Fruit fly (Drosophila melanogaster) whole organism, embryonic: ENCODE measurements around the gene GatB.

ENCODE experiments used
- B-H1 ChIP-seq: fragments of 200-800 bp; sonication (Bioruptor generic); IDR thresholded peaks from 3 replicates; pipeline ENCODE4 v1.3.6; 2022; ENCODE audit warnings: missing biosample characterization, missing genetic modification characterization
- Blimp-1 ChIP-seq: fragments of 200-800 bp; sonication (Bioruptor generic); optimal IDR thresholded peaks from 3 replicates; lab custom pipeline; 2018; ENCODE audit warnings: missing biosample characterization, missing genetic modification characterization, mild to moderate bottlenecking, moderate library complexity, missing genetic modification reagents
- CG10147 ChIP-seq: fragments of 200-800 bp; sonication (Bioruptor generic); optimal IDR thresholded peaks from 2 replicates; lab custom pipeline; 2019; ENCODE audit warnings: missing biosample characterization, mild to moderate bottlenecking, missing genetic modification characterization, moderate library complexity
- CG11398 ChIP-seq: fragments of 200-800 bp; sonication (Bioruptor generic); optimal IDR thresholded peaks from 2 replicates; lab custom pipeline; 2016; ENCODE audit warnings: missing biosample characterization, missing genetic modification characterization
- CG12219 ChIP-seq: fragments of 200-800 bp; sonication (Bioruptor generic); optimal IDR thresholded peaks from 3 replicates; lab custom pipeline; 2018; ENCODE audit warnings: missing biosample characterization, mild to moderate bottlenecking, missing genetic modification characterization
- CG12236 ChIP-seq: fragments of 200-800 bp; sonication (Bioruptor generic); optimal IDR thresholded peaks from 2 replicates; lab custom pipeline; 2016; ENCODE audit warnings: missing biosample characterization, missing genetic modification characterization
- CG12299 ChIP-seq: fragments of 200-800 bp; sonication (Bioruptor generic); optimal IDR thresholded peaks from 2 replicates; lab custom pipeline; 2018; ENCODE audit warnings: missing biosample characterization, mild to moderate bottlenecking, missing genetic modification characterization
- CG1233 ChIP-seq: fragments of 200-800 bp; sonication (Bioruptor generic); optimal IDR thresholded peaks from 4 replicates; lab custom pipeline; 2018; ENCODE audit warnings: missing biosample characterization, mild to moderate bottlenecking, missing genetic modification characterization
- CG13775 ChIP-seq: fragments of 200-800 bp; sonication (Bioruptor generic); optimal IDR thresholded peaks from 3 replicates; lab custom pipeline; 2017; ENCODE audit warnings: missing biosample characterization, mild to moderate bottlenecking, missing genetic modification characterization
- CG14441 ChIP-seq: fragments of 200-800 bp; sonication (Bioruptor generic); IDR thresholded peaks from 2 replicates; pipeline ENCODE4 v1.3.6; 2022; ENCODE audit warnings: missing biosample characterization, missing genetic modification characterization
- CG17568 ChIP-seq: fragments of 200-800 bp; sonication (Bioruptor generic); optimal IDR thresholded peaks from 2 replicates; lab custom pipeline; 2018; ENCODE audit warnings: missing biosample characterization, mild to moderate bottlenecking, missing genetic modification characterization, moderate library complexity
- CG2120 ChIP-seq: fragments of 200-800 bp; sonication (Bioruptor generic); optimal IDR thresholded peaks from 3 replicates; lab custom pipeline; 2016; ENCODE audit warnings: missing biosample characterization, missing genetic modification characterization
- CG2199 ChIP-seq: fragments of 200-800 bp; sonication (Bioruptor generic); IDR thresholded peaks from 3 replicates; pipeline ENCODE4 v1.3.6; 2022; ENCODE audit warnings: missing biosample characterization, missing genetic modification characterization
- CG31224 ChIP-seq: fragments of 200-800 bp; sonication (Bioruptor generic); IDR thresholded peaks from 2 replicates; pipeline ENCODE4 v1.3.6; 2022; ENCODE audit warnings: missing biosample characterization, missing genetic modification characterization
- CG31388 ChIP-seq: fragments of 200-800 bp; sonication (Bioruptor generic); optimal IDR thresholded peaks from 2 replicates; lab custom pipeline; 2016; ENCODE audit warnings: missing biosample characterization, missing genetic modification characterization
- CG3163 ChIP-seq: fragments of 200-800 bp; sonication (Bioruptor generic); optimal IDR thresholded peaks from 3 replicates; lab custom pipeline; 2016; ENCODE audit warnings: missing biosample characterization, missing genetic modification characterization
- CG4328 ChIP-seq: fragments of 200-800 bp; sonication (Bioruptor generic); optimal IDR thresholded peaks from 3 replicates; lab custom pipeline; 2017; ENCODE audit warnings: missing biosample characterization, missing genetic modification reagents, missing genetic modification characterization
- CG4820 ChIP-seq: fragments of 200-800 bp; sonication (Bioruptor generic); optimal IDR thresholded peaks from 3 replicates; lab custom pipeline; 2016; ENCODE audit warnings: missing biosample characterization, missing genetic modification characterization
- CG6854 ChIP-seq: fragments of 200-800 bp; sonication (Bioruptor generic); optimal IDR thresholded peaks from 3 replicates; lab custom pipeline; 2017; ENCODE audit warnings: missing biosample characterization, mild to moderate bottlenecking, missing genetic modification characterization
- CG7786 ChIP-seq: fragments of 200-800 bp; sonication (Bioruptor generic); optimal IDR thresholded peaks from 2 replicates; lab custom pipeline; 2016; ENCODE audit warnings: missing biosample characterization, missing genetic modification characterization
- CG9437 ChIP-seq: fragments of 200-800 bp; sonication (Bioruptor generic); optimal IDR thresholded peaks from 2 replicates; lab custom pipeline; 2018; ENCODE audit warnings: missing biosample characterization, mild to moderate bottlenecking, missing genetic modification characterization
- Dref ChIP-seq: fragments of 200-800 bp; sonication (Bioruptor generic); IDR thresholded peaks from 2 replicates; pipeline ENCODE4 v1.3.6; 2022; ENCODE audit warnings: missing biosample characterization, missing genetic modification characterization
- ERR ChIP-seq: fragments of 200-800 bp; sonication (Bioruptor generic); optimal IDR thresholded peaks from 2 replicates; lab custom pipeline; 2016; ENCODE audit warnings: missing biosample characterization, missing genetic modification characterization
- Ets65A ChIP-seq: fragments of 200-800 bp; sonication (Bioruptor generic); peaks from one replicate; lab custom pipeline; 2016; ENCODE audit warnings: missing biosample characterization, missing genetic modification characterization
- Fer3 ChIP-seq: fragments of 200-800 bp; sonication (Bioruptor generic); optimal IDR thresholded peaks from 2 replicates; lab custom pipeline; 2018; ENCODE audit warnings: missing biosample characterization, mild to moderate bottlenecking, missing genetic modification characterization, moderate library complexity
- H2.0 ChIP-seq: fragments of 200-800 bp; sonication (Bioruptor generic); IDR thresholded peaks from 2 replicates; pipeline ENCODE4 v1.3.6; 2022; ENCODE audit warnings: missing biosample characterization, missing genetic modification characterization
- Hr51 ChIP-seq, 2 experiments: fragments of 200-800 bp; sonication (Bioruptor generic); optimal IDR thresholded peaks; 2 replicates in 1 of 2; 3 replicates in 1 of 2; lab custom pipeline; 2016 to 2018; ENCODE audit warnings: missing biosample characterization in 2 of 2, missing genetic modification characterization in 2 of 2, mild to moderate bottlenecking in 1 of 2, moderate library complexity in 1 of 2
- MESR4 ChIP-seq: fragments of 200-800 bp; sonication (Bioruptor generic); optimal IDR thresholded peaks from 2 replicates; lab custom pipeline; 2018; ENCODE audit warnings: missing biosample characterization, mild to moderate bottlenecking, missing genetic modification characterization, moderate library complexity
- MTF-1 ChIP-seq: fragments of 200-800 bp; sonication (Bioruptor generic); optimal IDR thresholded peaks from 2 replicates; lab custom pipeline; 2018; ENCODE audit warnings: missing biosample characterization, mild to moderate bottlenecking, missing genetic modification characterization, borderline replicate concordance
- NC2α ChIP-seq: fragments of 200-800 bp; sonication (Bioruptor generic); optimal IDR thresholded peaks from 2 replicates; lab custom pipeline; 2016; ENCODE audit warnings: missing biosample characterization, missing genetic modification characterization
- Oaz ChIP-seq: fragments of 200-800 bp; sonication (Bioruptor generic); IDR thresholded peaks from 2 replicates; pipeline ENCODE4 v1.3.6; 2022; ENCODE audit warnings: missing biosample characterization, missing genetic modification characterization
- PHDP ChIP-seq: fragments of 200-800 bp; sonication (Bioruptor generic); optimal IDR thresholded peaks from 3 replicates; lab custom pipeline; 2018; ENCODE audit warnings: missing biosample characterization, mild to moderate bottlenecking, missing genetic modification characterization, moderate library complexity
- Pdp1 ChIP-seq, 2 experiments: fragments of 200-800 bp; sonication (Bioruptor generic); optimal IDR thresholded peaks; 3 replicates each; lab custom pipeline; 2016; ENCODE audit warnings: missing biosample characterization in 2 of 2, missing genetic modification characterization in 2 of 2, mild to moderate bottlenecking in 1 of 2, moderate library complexity in 1 of 2
- Poxn ChIP-seq: fragments of 200-800 bp; sonication (Bioruptor generic); IDR thresholded peaks from 2 replicates; pipeline ENCODE4 v1.3.6; 2022; ENCODE audit warnings: missing biosample characterization, missing genetic modification characterization
- Ravus ChIP-seq: fragments of 200-800 bp; sonication (Bioruptor generic); IDR thresholded peaks from 2 replicates; pipeline ENCODE4 v1.3.6; 2022; ENCODE audit warnings: missing biosample characterization, missing genetic modification characterization
- abd-A ChIP-seq: fragments of 200-800 bp; sonication (Bioruptor generic); optimal IDR thresholded peaks from 3 replicates; lab custom pipeline; 2019; ENCODE audit warnings: missing biosample characterization, mild to moderate bottlenecking, missing genetic modification characterization, moderate library complexity
- ap ChIP-seq: fragments of 200-800 bp; sonication (Bioruptor generic); IDR thresholded peaks from 2 replicates; pipeline ENCODE4 v1.3.6; 2022; ENCODE audit warnings: missing biosample characterization, missing genetic modification characterization
- az2 ChIP-seq: fragments of 200-800 bp; sonication (Bioruptor generic); optimal IDR thresholded peaks from 3 replicates; lab custom pipeline; 2016; ENCODE audit warnings: missing biosample characterization, missing genetic modification characterization
- da ChIP-seq: fragments of 200-800 bp; sonication (Bioruptor generic); optimal IDR thresholded peaks from 2 replicates; lab custom pipeline; 2016; ENCODE audit warnings: missing biosample characterization, missing genetic modification characterization
- dmrt99B ChIP-seq: fragments of 200-800 bp; sonication (Bioruptor generic); optimal IDR thresholded peaks from 2 replicates; lab custom pipeline; 2018; ENCODE audit warnings: missing biosample characterization, mild to moderate bottlenecking, missing genetic modification characterization, moderate library complexity
- fd3F ChIP-seq: fragments of 200-800 bp; sonication (Bioruptor generic); optimal IDR thresholded peaks from 2 replicates; lab custom pipeline; 2018; ENCODE audit warnings: missing biosample characterization, mild to moderate bottlenecking, missing genetic modification characterization, moderate library complexity
- fru ChIP-seq: fragments of >200 bp; optimal IDR thresholded peaks from 2 replicates; lab custom pipeline; 2017
- gro ChIP-seq: fragments of 200-800 bp; sonication (Bioruptor generic); optimal IDR thresholded peaks from 2 replicates; lab custom pipeline; 2016; ENCODE audit warnings: missing biosample characterization, missing genetic modification characterization
- jumu ChIP-seq: fragments of 200-800 bp; sonication (Bioruptor generic); optimal IDR thresholded peaks from 3 replicates; lab custom pipeline; 2016; ENCODE audit warnings: missing biosample characterization, missing genetic modification characterization
- luna ChIP-seq: fragments of 200-800 bp; sonication (Bioruptor generic); optimal IDR thresholded peaks from 2 replicates; lab custom pipeline; 2016; ENCODE audit warnings: missing biosample characterization, missing genetic modification characterization
- pnt ChIP-seq: fragments of 200-800 bp; sonication (Bioruptor generic); optimal IDR thresholded peaks from 3 replicates; lab custom pipeline; 2016; ENCODE audit warnings: missing biosample characterization, missing genetic modification characterization
- seq ChIP-seq: fragments of 200-800 bp; sonication (Bioruptor generic); IDR thresholded peaks from 2 replicates; pipeline ENCODE4 v1.3.6; 2022; ENCODE audit warnings: missing biosample characterization, missing genetic modification characterization
- tll ChIP-seq, 2 experiments: fragments of 200-800 bp in 1 of 2; fragments of >200 bp in 1 of 2; sonication (Bioruptor generic) in 1 of 2; optimal IDR thresholded peaks; 2 replicates each; lab custom pipeline; 2017 to 2019; ENCODE audit warnings: missing biosample characterization in 2 of 2, missing genetic modification characterization in 2 of 2, mild to moderate bottlenecking in 1 of 2, moderate library complexity in 1 of 2
- tna ChIP-seq: fragments of 200-800 bp; sonication (Bioruptor generic); IDR thresholded peaks from 2 replicates; pipeline ENCODE4 v1.3.6; 2022; ENCODE audit warnings: missing biosample characterization, missing genetic modification characterization; ENCODE audit not compliant: partially characterized antibody
- tx ChIP-seq: fragments of 200-800 bp; sonication (Bioruptor generic); optimal IDR thresholded peaks from 2 replicates; lab custom pipeline; 2016; ENCODE audit warnings: missing biosample characterization, missing genetic modification characterization
- wor ChIP-seq: fragments of 200-800 bp; sonication (Bioruptor generic); IDR thresholded peaks from 2 replicates; pipeline ENCODE4 v1.3.6; 2022; ENCODE audit warnings: missing biosample characterization, missing genetic modification characterization
- yki ChIP-seq: fragments of >200 bp; optimal IDR thresholded peaks from 3 replicates; lab custom pipeline; 2018

The GatB gene

DNA sequence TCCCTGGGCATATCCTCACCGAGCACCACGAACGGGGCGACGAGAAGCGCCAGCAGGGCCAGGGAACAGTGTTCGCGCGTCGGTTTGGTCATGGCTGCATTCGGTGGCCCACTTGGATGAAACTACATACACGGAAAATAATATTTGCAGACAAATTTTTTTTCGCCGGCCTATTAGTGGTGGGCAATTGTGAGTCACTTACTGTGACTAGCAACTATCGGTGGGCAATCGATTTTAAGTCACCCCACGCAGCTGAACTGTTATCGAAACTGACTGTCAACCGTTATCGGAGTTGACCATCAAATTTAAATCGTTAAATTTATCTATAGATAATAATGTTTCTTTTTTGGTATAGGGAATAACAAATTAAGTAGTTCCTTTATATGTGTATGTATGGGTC is 39.3 kb upstream of the GatB start, which contains the start of gene CG5510 (continued):
- TF ChIP-seq Ets65A (peak; percentile 96), H2.0 (no peak), CG1233 (GFP tag; lab: Kevin White, UChicago) (no peak), Hr51 (GFP tag; optimal IDR thresholded peaks at IDR 0.05; lab: Kevin White, UChicago) (peak in 1 of 2 experiments; percentile 56), CG3163 (GFP tag; lab: Kevin White, UChicago) (peak; percentile 45), tna (GFP tag; lab: Robert Waterston, UW) (peak; percentile 98), gro (GFP tag; lab: Kevin White, UChicago) (peak; percentile 86), seq (GFP tag; lab: Robert Waterston, UW) (no peak), fd3F (GFP tag; lab: Kevin White, UChicago) (peak; percentile 1), Ravus (GFP tag; lab: Robert Waterston, UW) (no peak), Poxn (GFP tag; lab: Robert Waterston, UW) (no peak), jumu (GFP tag; lab: Kevin White, UChicago) (peak; percentile 51), PHDP (tag; lab: Kevin White, UChicago) (peak; percentile 41), Blimp-1 (GFP tag; lab: Kevin White, UChicago) (peak; percentile 25), Pdp1 (GFP tag; optimal IDR thresholded peaks at IDR 0.05; lab: Kevin White, UChicago) (peak; percentile 58 to 61), CG12236 (GFP tag; lab: Kevin White, UChicago) (no peak), CG4820 (GFP tag; lab: Kevin White, UChicago) (no peak), MESR4 (peak; percentile 90), ap (GFP tag; lab: Robert Waterston, UW) (peak; percentile 28; the same call in 1 of the 2 replicates), abd-A (tag; lab: Kevin White, UChicago) (no peak), CG11398 (GFP tag; lab: Kevin White, UChicago) (no peak), CG6854 (GFP tag; lab: Kevin White, UChicago) (no peak), CG4328 (GFP tag; lab: Kevin White, UChicago) (no peak), MTF-1 (no peak), pnt (peak; percentile 7), CG10147 (peak; percentile 31), yki (no peak), CG31224 (peak; percentile 26; the same call in 1 of the 2 replicates), luna (GFP tag; lab: Kevin White, UChicago) (no peak), CG31388 (no peak), B-H1 (no peak), CG7786 (GFP tag; lab: Kevin White, UChicago) (peak; percentile 25), ERR (peak; percentile 4), Oaz (GFP tag; lab: Robert Waterston, UW) (no peak), dmrt99B (tag; lab: Kevin White, UChicago) (no peak), Fer3 (tag; lab: Kevin White, UChicago) (peak; percentile 8), tx (GFP tag; lab: Kevin White, UChicago) (peak; percentile 48), da (GFP tag; lab: Kevin White, UChicago) (no peak), NC2α (no peak), CG2199 (no peak), CG14441 (GFP tag; lab: Robert Waterston, UW) (0 out of 2 replicates have a peak, but pooled peaks have one; percentile 10), az2 (GFP tag; lab: Kevin White, UChicago) (peak; percentile 16), CG13775 (GFP tag; lab: Kevin White, UChicago) (peak; percentile 38), fru (lab: Kevin White, UChicago) (no peak), wor (GFP tag; lab: Robert Waterston, UW) (no peak), CG12299 (peak; percentile 15), CG2120 (GFP tag; lab: Kevin White, UChicago) (peak; percentile 78), CG12219 (GFP tag; lab: Kevin White, UChicago) (no peak), tll (GFP tag; optimal IDR thresholded peaks at IDR 0.05; lab: Kevin White, UChicago) (no peak), Dref (GFP tag; lab: Robert Waterston, UW) (peak; percentile 100), CG9437 (GFP tag; lab: Kevin White, UChicago) (no peak), CG17568 (no peak)
